Worm (Caenorhabditis elegans) whole organism, L4 larva: ENCODE data around the gene T01H10.11.

Source experiments
- F44E2.7 ChIP-seq: fragments of 200-800 bp; sonication (Bioruptor generic); IDR thresholded peaks from 2 replicates; pipeline ENCODE4 v2.1.2; 2022; ENCODE audit warnings: missing genetic modification characterization, missing compliant biosample characterization
- Y105C5A.15 ChIP-seq: fragments of 200-800 bp; sonication (Bioruptor generic); IDR thresholded peaks from 2 replicates; pipeline ENCODE4 v1.3.6; 2022; ENCODE audit warnings: missing genetic modification characterization, missing compliant biosample characterization
- Y5F2A.4 ChIP-seq: fragments of 200-800 bp; sonication (Bioruptor generic); optimal IDR thresholded peaks from 2 replicates; lab custom pipeline; 2018; ENCODE audit warnings: mild to moderate bottlenecking, missing genetic modification characterization, missing compliant biosample characterization
- Y75B8A.6 ChIP-seq: fragments of 200-800 bp; sonication (Bioruptor generic); IDR thresholded peaks from 2 replicates; pipeline ENCODE4 v1.3.6; 2022; ENCODE audit warnings: missing genetic modification reagents, missing genetic modification characterization, missing compliant biosample characterization
- ZK337.2 ChIP-seq: fragments of 200-800 bp; sonication (Bioruptor generic); IDR thresholded peaks from 2 replicates; pipeline ENCODE4 v1.3.6; 2022; ENCODE audit warnings: missing genetic modification reagents, missing genetic modification characterization, missing compliant biosample characterization
- ZK546.5 ChIP-seq, 2 experiments: sonication (generic microtip); optimal IDR thresholded peaks; 2 replicates each; lab custom pipeline; 2017; ENCODE audit warnings: missing biosample characterization in 2 of 2, missing genetic modification characterization in 2 of 2
- aha-1 ChIP-seq: fragments of 150-350 bp; peaks from one replicate; lab custom pipeline; 2014; ENCODE audit warnings: missing biosample characterization, missing genetic modification characterization
- attf-4 ChIP-seq: sonication (generic microtip); optimal IDR thresholded peaks from 3 replicates; lab custom pipeline; 2017; ENCODE audit warnings: missing biosample characterization, missing genetic modification characterization
- ceh-32 ChIP-seq: sonication (generic microtip); optimal IDR thresholded peaks from 2 replicates; lab custom pipeline; 2016; ENCODE audit warnings: mild to moderate bottlenecking, missing genetic modification characterization, missing compliant biosample characterization; ENCODE audit not compliant: poor library complexity
- ces-1 ChIP-seq: fragments of 150-350 bp; sonication (generic microtip); optimal IDR thresholded peaks from 4 replicates; lab custom pipeline; 2014; ENCODE audit warnings: missing biosample characterization, missing genetic modification reagents, missing genetic modification characterization
- daf-16 ChIP-seq, 3 experiments: sonication (generic microtip); optimal IDR thresholded peaks; 2 replicates each; lab custom pipeline; 2016 to 2017; ENCODE audit warnings: missing genetic modification characterization in 3 of 3, missing genetic modification reagents in 3 of 3, mild to moderate bottlenecking in 2 of 3, missing compliant biosample characterization in 2 of 3, missing biosample characterization in 1 of 3, moderate library complexity in 1 of 3
- daf-19 ChIP-seq: fragments of 200-800 bp; sonication (Bioruptor generic); conservative IDR thresholded peaks from 2 replicates; pipeline ENCODE4 v1.3.6; 2022; ENCODE audit warnings: missing genetic modification characterization, missing compliant biosample characterization
- dmd-6 ChIP-seq: fragments of 200-800 bp; sonication (Bioruptor generic); IDR thresholded peaks from 2 replicates; pipeline ENCODE4 v1.3.6; 2022; ENCODE audit warnings: missing genetic modification reagents, missing genetic modification characterization, missing compliant biosample characterization
- hlh-11 ChIP-seq: fragments of 200-800 bp; sonication (Bioruptor generic); optimal IDR thresholded peaks from 2 replicates; lab custom pipeline; 2018; ENCODE audit warnings: mild to moderate bottlenecking, missing genetic modification characterization, missing compliant biosample characterization
- jun-1 ChIP-seq: fragments of 150-350 bp; optimal IDR thresholded peaks from 2 replicates; lab custom pipeline; 2014; ENCODE audit warnings: missing biosample characterization, missing genetic modification reagents, missing genetic modification characterization
- lim-7 ChIP-seq: fragments of 200-800 bp; sonication (Bioruptor generic); IDR thresholded peaks from 2 replicates; pipeline ENCODE4 v1.3.6; 2022; ENCODE audit warnings: missing genetic modification characterization, missing compliant biosample characterization
- lin-13 ChIP-seq: fragments of 150-350 bp; optimal IDR thresholded peaks from 2 replicates; lab custom pipeline; 2014; ENCODE audit warnings: missing biosample characterization, missing genetic modification reagents, missing genetic modification characterization
- lsy-2 ChIP-seq, 2 experiments: fragments of 150-350 bp in 1 of 2; sonication (generic microtip) in 1 of 2; optimal IDR thresholded peaks; 2 replicates each; lab custom pipeline; 2014 to 2017; ENCODE audit warnings: missing biosample characterization in 2 of 2, missing genetic modification characterization in 2 of 2
- mdt-29 ChIP-seq: fragments of 200-800 bp; sonication (Bioruptor generic); IDR thresholded peaks from 2 replicates; pipeline ENCODE4 v1.3.6; 2022; ENCODE audit warnings: missing genetic modification reagents, missing genetic modification characterization, missing compliant biosample characterization
- mep-1 ChIP-seq: fragments of 150-350 bp; sonication (generic microtip); optimal IDR thresholded peaks from 3 replicates; lab custom pipeline; 2014; ENCODE audit warnings: missing biosample characterization, missing genetic modification characterization
- nhr-11 ChIP-seq: fragments of 150-350 bp; optimal IDR thresholded peaks from 2 replicates; lab custom pipeline; 2014; ENCODE audit warnings: missing biosample characterization, missing genetic modification characterization
- nhr-28 ChIP-seq: fragments of 150-350 bp; optimal IDR thresholded peaks from 2 replicates; lab custom pipeline; 2014; ENCODE audit warnings: missing biosample characterization, missing genetic modification characterization
- nhr-42 ChIP-seq: fragments of 200-800 bp; sonication (Bioruptor generic); IDR thresholded peaks from 2 replicates; pipeline ENCODE4 v1.3.6; 2022; ENCODE audit warnings: missing genetic modification characterization, missing compliant biosample characterization
- nhr-48 ChIP-seq: sonication (generic microtip); optimal IDR thresholded peaks from 2 replicates; lab custom pipeline; 2016; ENCODE audit warnings: mild to moderate bottlenecking, missing genetic modification characterization, missing compliant biosample characterization
- pha-4 ChIP-seq, 2 experiments: fragments of 150-350 bp in 1 of 2; fragments of 200-800 bp in 1 of 2; sonication (Bioruptor generic) in 1 of 2; IDR thresholded peaks in 1 of 2; optimal IDR thresholded peaks in 1 of 2; 2 replicates each; pipeline versions ENCODE4 v1.3.6 to Lab custom; 2014 to 2022; ENCODE audit warnings: missing genetic modification characterization in 2 of 2, missing genetic modification reagents in 2 of 2, missing biosample characterization in 1 of 2, missing compliant biosample characterization in 1 of 2
- pqm-1 ChIP-seq: sonication (generic microtip); optimal IDR thresholded peaks from 2 replicates; lab custom pipeline; 2017; ENCODE audit warnings: missing biosample characterization, missing genetic modification characterization
- saeg-2 ChIP-seq: fragments of 200-800 bp; sonication (Bioruptor generic); IDR thresholded peaks from 2 replicates; pipeline ENCODE4 v1.3.6; 2022; ENCODE audit warnings: missing genetic modification reagents, missing genetic modification characterization, missing compliant biosample characterization
- sdz-12 ChIP-seq: fragments of 200-800 bp; sonication (Bioruptor generic); optimal IDR thresholded peaks from 2 replicates; lab custom pipeline; 2018; ENCODE audit warnings: mild to moderate bottlenecking, missing genetic modification characterization, missing compliant biosample characterization
- spr-3 ChIP-seq: fragments of 200-800 bp; sonication (Bioruptor generic); optimal IDR thresholded peaks from 2 replicates; lab custom pipeline; 2018; ENCODE audit warnings: mild to moderate bottlenecking, missing genetic modification characterization, missing compliant biosample characterization
- unc-62 ChIP-seq, 3 experiments: fragments of 150-350 bp in 1 of 3; sonication (generic microtip); optimal IDR thresholded peaks in 2 of 3; peaks in 1 of 3; 1 replicate in 1 of 3; 2 replicates in 2 of 3; lab custom pipeline; 2014 to 2017; ENCODE audit warnings: missing biosample characterization in 3 of 3, missing genetic modification characterization in 3 of 3, missing genetic modification reagents in 3 of 3, missing genotype in 1 of 3

Gene T01H10.11

DNA sequence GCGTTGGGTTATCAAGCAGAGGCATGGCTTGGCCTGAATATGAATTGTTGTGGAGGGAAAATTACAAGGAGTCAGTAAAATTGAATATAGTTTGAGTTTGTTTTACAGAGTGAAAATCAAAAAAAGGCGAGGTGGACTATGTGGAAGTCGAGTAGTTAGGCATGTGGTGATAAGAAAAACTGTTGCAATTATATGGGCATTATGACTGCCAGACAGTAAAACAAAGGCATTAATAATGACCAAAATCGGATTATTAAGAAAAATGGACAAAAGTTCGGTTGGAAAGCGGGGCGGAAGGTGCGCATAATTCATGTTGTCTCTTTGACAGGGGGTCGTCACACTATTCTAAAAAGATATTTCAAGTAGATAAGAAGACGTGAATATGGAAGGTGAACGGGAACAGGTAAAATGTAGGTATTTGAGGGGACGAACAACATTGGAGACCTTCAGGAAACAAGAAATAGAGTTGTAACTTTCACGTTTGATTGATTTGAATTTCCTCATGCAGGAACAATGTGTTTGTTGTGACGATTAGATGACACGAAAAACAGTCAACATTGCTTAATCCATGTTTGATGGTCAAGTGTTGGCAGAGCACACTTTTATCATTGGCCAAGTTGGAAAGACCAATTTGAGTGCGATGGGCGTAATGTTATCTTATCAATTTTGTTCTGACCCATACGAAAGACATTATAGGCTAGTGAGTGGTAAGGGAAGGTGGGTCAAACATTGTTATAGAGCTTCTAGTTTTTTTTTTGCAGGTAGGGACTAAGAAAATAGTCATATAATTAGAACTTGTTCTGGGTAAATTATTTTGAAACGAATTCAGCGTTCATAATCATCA is 31.0 kb downstream of the T01H10.11 start, which contains the start of gene mfsd-11:
mfsd-11 (minus strand) TSS at position 51 of the 844 bp plus-strand sequence.
- no peak for TF ChIP-seq attf-4
- no peak for TF ChIP-seq ZK337.2 (GFP tag; lab: Robert Waterston, UW)
- no peak for TF ChIP-seq spr-3 (GFP tag; lab: Kevin White, UChicago)
- peak; percentile 13 for TF ChIP-seq nhr-28 (tag; lab: Kevin White, UChicago)
- TF ChIP-seq dmd-6 (GFP tag; lab: Robert Waterston, UW), result 0 out of 2 replicates have a peak, but pooled peaks have one; percentile 10
- TF ChIP-seq unc-62 (GFP tag; optimal IDR thresholded peaks at IDR 0.05 in 1 of 2; lab: Kevin White, UChicago), result peak in 1 of 2 experiments; percentile 65
- TF ChIP-seq unc-62 (tag; optimal IDR thresholded peaks at IDR 0.05; lab: Kevin White, UChicago), result no peak
- TF ChIP-seq hlh-11 (tag; lab: Kevin White, UChicago), result no peak
- TF ChIP-seq saeg-2 (GFP tag; lab: Robert Waterston, UW), result no peak
- no peak for TF ChIP-seq daf-16 (GFP tag; optimal IDR thresholded peaks at IDR 0.05; lab: Kevin White, UChicago)
- TF ChIP-seq daf-16 (tag; optimal IDR thresholded peaks at IDR 0.05; lab: Kevin White, UChicago), result peak; percentile 43
- no peak for TF ChIP-seq nhr-11
- no peak for TF ChIP-seq Y75B8A.6 (GFP tag; lab: Robert Waterston, UW)
- TF ChIP-seq pqm-1, result peak; percentile 43
- TF ChIP-seq mep-1 (tag; lab: Kevin White, UChicago), result no peak
- TF ChIP-seq Y5F2A.4 (GFP tag; lab: Kevin White, UChicago), result no peak
- TF ChIP-seq daf-19 (GFP tag; lab: Robert Waterston, UW), result no peak
- no peak for TF ChIP-seq lim-7
- TF ChIP-seq nhr-48 (tag; lab: Kevin White, UChicago), result no peak
- no peak for TF ChIP-seq sdz-12

DNA sequence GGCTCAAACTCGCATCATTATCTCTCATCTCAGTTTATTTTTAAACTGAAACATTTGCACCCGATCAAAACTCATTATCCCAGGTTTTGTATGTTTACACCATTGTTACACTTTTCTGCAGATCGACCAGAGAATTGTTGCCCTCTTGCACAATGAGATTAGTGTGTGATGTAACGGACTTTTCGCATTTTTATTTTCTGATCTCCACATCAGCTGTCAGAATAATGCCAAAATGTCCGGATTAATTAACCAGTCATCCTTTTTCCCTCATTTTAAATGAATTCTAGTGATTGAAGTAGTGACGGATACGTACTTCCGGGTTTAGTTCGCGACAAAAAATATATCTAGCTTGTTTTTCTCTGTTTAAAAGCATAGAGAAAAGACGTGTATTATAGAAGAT is 35.4 kb downstream of the T01H10.11 start:
- TF ChIP-seq nhr-11 (peak; percentile 5), lsy-2 (tag; optimal IDR thresholded peaks at IDR 0.05; lab: Kevin White, UChicago) (no peak), nhr-42 (no peak), unc-62 (GFP tag; optimal IDR thresholded peaks at IDR 0.05 in 1 of 2; lab: Kevin White, UChicago) (peak in 1 of 2 experiments; percentile 15), unc-62 (tag; optimal IDR thresholded peaks at IDR 0.05; lab: Kevin White, UChicago) (no peak)

DNA sequence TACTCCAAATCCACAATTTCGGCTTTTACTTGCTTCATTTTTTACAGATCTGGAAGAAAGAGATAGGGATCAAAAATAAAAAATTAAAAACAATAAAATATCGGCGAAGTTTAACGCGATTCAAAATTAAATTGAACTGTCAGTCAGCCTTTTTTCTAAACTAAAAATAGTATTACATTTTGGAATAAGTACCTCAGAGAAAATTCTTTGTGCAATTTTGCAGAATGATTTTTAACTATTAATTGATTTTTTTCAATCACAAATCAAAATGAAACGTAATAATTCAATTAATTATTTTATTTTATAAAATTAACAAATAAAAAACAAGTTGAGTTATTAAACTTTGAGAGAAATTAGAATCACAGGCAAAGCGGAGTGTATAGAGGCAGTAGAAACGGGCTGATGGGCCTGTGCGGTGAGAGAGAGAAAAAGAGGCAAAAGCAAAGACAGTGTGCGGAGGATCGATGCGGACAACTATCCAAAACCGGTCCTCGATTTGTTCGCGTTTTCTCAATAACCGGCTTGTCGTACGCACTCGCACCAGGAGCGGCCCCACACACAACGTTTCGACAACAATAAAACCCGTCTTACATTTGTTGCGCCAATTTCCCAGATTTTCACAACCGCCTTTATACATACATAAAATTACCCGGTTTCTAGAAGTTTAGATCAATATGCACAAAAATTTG is 36.9 kb downstream of the T01H10.11 start, which contains the start of gene F57G12.2:
F57G12.2 (minus strand) TSS at position 51 of the 689 bp plus-strand sequence.
- no peak for TF ChIP-seq lin-13 (GFP tag; lab: Kevin White, UChicago)
- TF ChIP-seq jun-1 (tag; lab: Kevin White, UChicago), result no peak
- TF ChIP-seq mdt-29 (GFP tag; lab: Robert Waterston, UW), result no peak
- TF ChIP-seq Y105C5A.15, result no peak
- TF ChIP-seq unc-62 (GFP tag; optimal IDR thresholded peaks at IDR 0.05 in 1 of 2; lab: Kevin White, UChicago), result peak in 1 of 2 experiments; percentile 25
- no peak for TF ChIP-seq unc-62 (tag; optimal IDR thresholded peaks at IDR 0.05; lab: Kevin White, UChicago)
- no peak for TF ChIP-seq Y5F2A.4 (GFP tag; lab: Kevin White, UChicago)
- TF ChIP-seq ces-1 (GFP tag; lab: Kevin White, UChicago), result no peak
- TF ChIP-seq nhr-48 (tag; lab: Kevin White, UChicago), result peak; percentile 26
- no peak for TF ChIP-seq nhr-28 (tag; lab: Kevin White, UChicago)
- peak; percentile 22 for TF ChIP-seq hlh-11 (tag; lab: Kevin White, UChicago)
- no peak for TF ChIP-seq nhr-42
- no peak for TF ChIP-seq mep-1 (tag; lab: Kevin White, UChicago)
- no peak for TF ChIP-seq ceh-32 (tag; lab: Kevin White, UChicago)
- no peak for TF ChIP-seq F44E2.7 (GFP tag; lab: Robert Waterston, UW)
- no peak for TF ChIP-seq ZK546.5 (tag; optimal IDR thresholded peaks at IDR 0.05; lab: Kevin White, UChicago)

DNA sequence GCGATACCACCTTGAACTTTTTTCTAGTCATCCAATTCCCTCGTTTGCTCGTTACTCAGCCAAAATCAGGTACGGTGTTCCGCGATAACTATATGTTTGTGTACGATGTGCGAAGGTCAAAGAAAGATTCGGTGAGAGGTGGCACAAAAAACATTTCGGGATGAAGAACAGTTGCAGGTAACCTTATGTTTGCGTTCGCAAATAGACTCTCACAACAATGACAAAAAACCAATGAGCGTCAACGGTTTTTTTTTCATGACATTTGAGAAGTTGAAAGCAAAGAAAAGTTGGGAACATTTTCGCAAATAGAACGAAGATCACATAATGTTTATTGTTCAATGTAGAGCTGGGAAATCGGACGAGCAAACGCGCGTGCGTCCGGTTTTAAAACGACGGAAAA is 39.4 kb downstream of the T01H10.11 start:
- no peak for TF ChIP-seq dmd-6 (GFP tag; lab: Robert Waterston, UW)
- TF ChIP-seq aha-1 (tag; lab: Kevin White, UChicago), result peak; percentile 30
- TF ChIP-seq pha-4 (GFP tag; IDR thresholded peaks at IDR 0.05; lab: Robert Waterston, UW), result peak; percentile 12; the same call in 1 of the 2 replicates
- TF ChIP-seq pha-4 (tag; optimal IDR thresholded peaks at IDR 0.05; lab: Kevin White, UChicago), result peak; percentile 83
